Fruit fly (Drosophila melanogaster) whole organism, prepupa: ENCODE measurements around the gene P5CDh2.

Source experiments
- CG10669 ChIP-seq: fragments of 200-800 bp; sonication (Bioruptor generic); optimal IDR thresholded peaks from 3 replicates; lab custom pipeline; 2018; ENCODE audit warnings: missing biosample characterization, mild to moderate bottlenecking, missing genetic modification characterization, moderate library complexity
- CG15336 ChIP-seq: fragments of 200-800 bp; sonication (Bioruptor generic); IDR thresholded peaks from 2 replicates; pipeline ENCODE4 v1.3.6; 2022; ENCODE audit warnings: missing biosample characterization, missing genetic modification characterization
- CG34406 ChIP-seq: fragments of 200-800 bp; sonication (Bioruptor generic); optimal IDR thresholded peaks from 3 replicates; lab custom pipeline; 2016; ENCODE audit warnings: missing biosample characterization, missing genetic modification characterization
- CG7368 ChIP-seq: fragments of 200-800 bp; sonication (Bioruptor generic); optimal IDR thresholded peaks from 3 replicates; lab custom pipeline; 2016; ENCODE audit warnings: missing biosample characterization, missing genetic modification characterization
- Hr38 ChIP-seq: sonication (Bioruptor generic); optimal IDR thresholded peaks from 2 replicates; lab custom pipeline; 2016; ENCODE audit warnings: missing biosample characterization, missing genetic modification characterization
- OdsH ChIP-seq: fragments of 200-800 bp; sonication (Bioruptor generic); optimal IDR thresholded peaks from 3 replicates; lab custom pipeline; 2016; ENCODE audit warnings: missing biosample characterization, missing genetic modification characterization
- dac ChIP-seq: fragments of 200-800 bp; sonication (Bioruptor generic); optimal IDR thresholded peaks from 2 replicates; lab custom pipeline; 2017; ENCODE audit warnings: missing biosample characterization, mild to moderate bottlenecking, missing genetic modification characterization
- spab ChIP-seq: fragments of 200-800 bp; sonication (Bioruptor generic); optimal IDR thresholded peaks from 2 replicates; lab custom pipeline; 2017; ENCODE audit warnings: missing biosample characterization, mild to moderate bottlenecking, missing genetic modification characterization, missing genetic modification reagents
- svp ChIP-seq: fragments of 200-800 bp; sonication (Bioruptor generic); peaks from one replicate; lab custom pipeline; 2016; ENCODE audit warnings: missing biosample characterization, missing genetic modification characterization

DNA sequence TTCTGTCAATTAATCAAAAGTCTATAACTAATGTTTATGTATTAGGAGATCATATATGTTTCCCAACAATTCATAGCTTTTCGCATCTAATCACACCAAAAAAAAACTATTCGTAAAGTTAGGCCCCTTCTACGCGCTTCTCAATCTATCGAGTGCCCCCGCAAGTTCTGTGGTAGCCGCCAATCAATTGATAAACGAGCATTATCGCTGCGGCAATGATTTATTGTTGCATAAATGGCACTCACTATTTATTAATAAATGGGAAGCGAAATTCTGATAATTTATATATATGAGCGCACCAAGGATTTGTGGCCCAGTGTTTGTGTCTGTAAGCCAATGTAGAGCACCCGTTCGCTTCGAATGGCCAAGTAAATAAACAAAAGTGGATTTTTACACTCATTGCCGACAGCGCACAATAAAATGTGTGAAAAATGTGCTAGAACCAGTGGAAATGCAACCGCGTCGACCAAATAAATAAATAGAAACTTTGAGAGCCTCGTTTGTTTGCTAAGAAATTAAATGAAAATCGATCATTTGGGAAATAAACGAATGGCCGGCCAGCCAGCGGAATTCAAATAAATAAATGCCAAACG lies 6.3 kb upstream of the P5CDh2 start:
- TF ChIP-seq Hr38 (GFP tag; lab: Kevin White, UChicago) (no peak), CG34406 (GFP tag; lab: Kevin White, UChicago) (no peak), CG10669 (GFP tag; lab: Kevin White, UChicago) (no peak), spab (GFP tag; lab: Kevin White, UChicago) (no peak), dac (GFP tag; lab: Kevin White, UChicago) (no peak), CG7368 (GFP tag; lab: Kevin White, UChicago) (no peak), OdsH (GFP tag; lab: Kevin White, UChicago) (no peak), svp (GFP tag; lab: Kevin White, UChicago) (no peak), CG15336 (GFP tag; lab: Robert Waterston, UW) (no peak)
